Fruit fly (Drosophila melanogaster) whole organism, embryonic: ENCODE data around the gene Cyp28c1.

ENCODE experiments used
- Asciz ChIP-seq: fragments of 200-800 bp; sonication (Bioruptor generic); optimal IDR thresholded peaks from 2 replicates; lab custom pipeline; 2017; ENCODE audit warnings: missing biosample characterization, mild to moderate bottlenecking, missing genetic modification characterization, missing genetic modification reagents
- Blimp-1 ChIP-seq: fragments of 200-800 bp; sonication (Bioruptor generic); optimal IDR thresholded peaks from 3 replicates; lab custom pipeline; 2018; ENCODE audit warnings: missing biosample characterization, missing genetic modification characterization, mild to moderate bottlenecking, moderate library complexity, missing genetic modification reagents
- CG10654 ChIP-seq: fragments of 200-800 bp; sonication (Bioruptor generic); optimal IDR thresholded peaks from 2 replicates; lab custom pipeline; 2016; ENCODE audit warnings: missing biosample characterization, missing genetic modification characterization
- CG12659 ChIP-seq: fragments of 200-800 bp; sonication (Bioruptor generic); optimal IDR thresholded peaks from 3 replicates; lab custom pipeline; 2017; ENCODE audit warnings: mild to moderate bottlenecking, missing biosample characterization, missing genetic modification reagents, missing genetic modification characterization
- CG15479 ChIP-seq: fragments of 200-800 bp; sonication (Bioruptor generic); optimal IDR thresholded peaks from 3 replicates; lab custom pipeline; 2019; ENCODE audit warnings: missing biosample characterization, mild to moderate bottlenecking, missing genetic modification characterization, moderate library complexity
- CG15601 ChIP-seq: fragments of 200-800 bp; sonication (Bioruptor generic); optimal IDR thresholded peaks from 3 replicates; lab custom pipeline; 2019; ENCODE audit warnings: missing biosample characterization, mild to moderate bottlenecking, missing genetic modification characterization, moderate library complexity
- CG15696 ChIP-seq: fragments of 200-800 bp; sonication (Bioruptor generic); optimal IDR thresholded peaks from 2 replicates; lab custom pipeline; 2019; ENCODE audit warnings: missing biosample characterization, mild to moderate bottlenecking, missing genetic modification characterization, moderate library complexity
- CG17359 ChIP-seq: fragments of 200-800 bp; sonication (Bioruptor generic); optimal IDR thresholded peaks from 3 replicates; lab custom pipeline; 2018; ENCODE audit warnings: missing biosample characterization, mild to moderate bottlenecking, missing genetic modification characterization, moderate library complexity
- CG18262 ChIP-seq: fragments of 200-800 bp; optimal IDR thresholded peaks from 3 replicates; lab custom pipeline; 2019; ENCODE audit warnings: missing biosample characterization, mild to moderate bottlenecking, missing genetic modification characterization, moderate library complexity
- CG2875 ChIP-seq: fragments of 200-800 bp; sonication (Bioruptor generic); optimal IDR thresholded peaks from 2 replicates; lab custom pipeline; 2017; ENCODE audit warnings: missing biosample characterization, mild to moderate bottlenecking, missing genetic modification characterization, missing genetic modification reagents
- CG3163 ChIP-seq: fragments of 200-800 bp; sonication (Bioruptor generic); optimal IDR thresholded peaks from 3 replicates; lab custom pipeline; 2016; ENCODE audit warnings: missing biosample characterization, missing genetic modification characterization
- CG32767 ChIP-seq: fragments of 200-800 bp; sonication (Bioruptor generic); IDR thresholded peaks from 2 replicates; pipeline ENCODE4 v1.3.6; 2022; ENCODE audit warnings: missing biosample characterization, missing genetic modification characterization
- CG33213 ChIP-seq: fragments of 200-800 bp; sonication (Bioruptor generic); optimal IDR thresholded peaks from 3 replicates; lab custom pipeline; 2016; ENCODE audit warnings: missing biosample characterization, missing genetic modification characterization
- CG33557 ChIP-seq: fragments of 200-800 bp; sonication (Bioruptor generic); optimal IDR thresholded peaks from 2 replicates; lab custom pipeline; 2019; ENCODE audit warnings: missing biosample characterization, mild to moderate bottlenecking, missing genetic modification characterization, moderate library complexity
- CG3407 ChIP-seq: fragments of 200-800 bp; sonication (Bioruptor generic); optimal IDR thresholded peaks from 2 replicates; lab custom pipeline; 2018; ENCODE audit warnings: missing biosample characterization, mild to moderate bottlenecking, missing genetic modification characterization
- CG34376 ChIP-seq: fragments of 200-800 bp; sonication (Bioruptor generic); optimal IDR thresholded peaks from 2 replicates; lab custom pipeline; 2018; ENCODE audit warnings: missing biosample characterization, mild to moderate bottlenecking, missing genetic modification characterization
- CG6689 ChIP-seq: fragments of 200-800 bp; sonication (Bioruptor generic); IDR thresholded peaks from 2 replicates; pipeline ENCODE4 v1.3.6; 2022; ENCODE audit warnings: missing biosample characterization, missing genetic modification characterization
- CG6813 ChIP-seq: fragments of 200-800 bp; sonication (Bioruptor generic); optimal IDR thresholded peaks from 2 replicates; lab custom pipeline; 2017; ENCODE audit warnings: missing biosample characterization, missing genetic modification characterization, mild to moderate bottlenecking, moderate library complexity, missing genetic modification reagents
- CG8478 ChIP-seq: fragments of >200 bp; optimal IDR thresholded peaks from 2 replicates; lab custom pipeline; 2018
- CG8924 ChIP-seq: fragments of 200-800 bp; optimal IDR thresholded peaks from 3 replicates; lab custom pipeline; 2019; ENCODE audit warnings: missing biosample characterization, mild to moderate bottlenecking, missing genetic modification characterization, moderate library complexity
- CG9797 ChIP-seq: fragments of 200-800 bp; sonication (Bioruptor generic); optimal IDR thresholded peaks from 3 replicates; lab custom pipeline; 2018; ENCODE audit warnings: missing biosample characterization, mild to moderate bottlenecking, missing genetic modification characterization
- CG9932 ChIP-seq: fragments of 200-800 bp; sonication (Bioruptor generic); IDR thresholded peaks from 2 replicates; pipeline ENCODE4 v1.3.6; 2022; ENCODE audit warnings: missing biosample characterization, missing genetic modification characterization
- CHES-1-like ChIP-seq: fragments of 200-800 bp; sonication (Bioruptor generic); optimal IDR thresholded peaks from 2 replicates; lab custom pipeline; 2016; ENCODE audit warnings: missing biosample characterization, missing genetic modification characterization
- CrebB ChIP-seq: fragments of 200-800 bp; sonication (Bioruptor generic); optimal IDR thresholded peaks from 3 replicates; lab custom pipeline; 2018; ENCODE audit warnings: missing biosample characterization, mild to moderate bottlenecking, missing genetic modification characterization
- Drgx ChIP-seq: fragments of 200-800 bp; sonication (Bioruptor generic); IDR thresholded peaks from 2 replicates; pipeline ENCODE4 v1.3.6; 2022; ENCODE audit warnings: missing biosample characterization, missing genetic modification characterization
- Fer1 ChIP-seq: fragments of 200-800 bp; sonication (Bioruptor generic); optimal IDR thresholded peaks from 2 replicates; lab custom pipeline; 2017; ENCODE audit warnings: missing biosample characterization, mild to moderate bottlenecking, missing genetic modification characterization
- Gug ChIP-seq: fragments of 200-800 bp; sonication (Bioruptor generic); IDR thresholded peaks from 4 replicates; pipeline ENCODE4 v1.3.6; 2022; ENCODE audit warnings: missing biosample characterization, missing genetic modification characterization
- HLHmδ ChIP-seq: fragments of 200-800 bp; sonication (Bioruptor generic); optimal IDR thresholded peaks from 2 replicates; lab custom pipeline; 2018; ENCODE audit warnings: missing biosample characterization, mild to moderate bottlenecking, missing genetic modification characterization, moderate library complexity
- Hr51 ChIP-seq, 2 experiments: fragments of 200-800 bp; sonication (Bioruptor generic); optimal IDR thresholded peaks; 2 replicates in 1 of 2; 3 replicates in 1 of 2; lab custom pipeline; 2016 to 2018; ENCODE audit warnings: missing biosample characterization in 2 of 2, missing genetic modification characterization in 2 of 2, mild to moderate bottlenecking in 1 of 2, moderate library complexity in 1 of 2
- Med ChIP-seq: fragments of 200-800 bp; sonication (Bioruptor generic); peaks from one replicate; lab custom pipeline; 2016; ENCODE audit warnings: missing biosample characterization, missing genetic modification characterization, mild to moderate bottlenecking, inconsistent platforms, moderate library complexity
- NFAT ChIP-seq: fragments of 200-800 bp; sonication (Bioruptor generic); IDR thresholded peaks from 2 replicates; pipeline ENCODE4 v1.3.6; 2022; ENCODE audit warnings: missing biosample characterization, missing genetic modification characterization
- Sox102F ChIP-seq: fragments of 200-800 bp; sonication (Bioruptor generic); optimal IDR thresholded peaks from 2 replicates; lab custom pipeline; 2018; ENCODE audit warnings: missing biosample characterization, mild to moderate bottlenecking, missing genetic modification characterization, moderate library complexity
- Trl ChIP-seq, 3 experiments: fragments of >200 bp in 2 of 3; fragments of 200-800 bp in 1 of 3; sonication (Bioruptor generic) in 1 of 3; optimal IDR thresholded peaks; 2 replicates in 1 of 3; 3 replicates in 2 of 3; lab custom pipeline; 2016 to 2017; ENCODE audit warnings: missing biosample characterization in 1 of 3, missing genetic modification characterization in 1 of 3
- bsh ChIP-seq, 2 experiments: fragments of 200-800 bp; sonication (Bioruptor generic); optimal IDR thresholded peaks; 2 replicates each; lab custom pipeline; 2017 to 2018; ENCODE audit warnings: mild to moderate bottlenecking in 2 of 2, missing biosample characterization in 2 of 2, missing genetic modification characterization in 2 of 2, moderate library complexity in 1 of 2
- cato ChIP-seq: fragments of 200-800 bp; sonication (Bioruptor generic); optimal IDR thresholded peaks from 2 replicates; lab custom pipeline; 2016; ENCODE audit warnings: missing biosample characterization, missing genetic modification characterization, borderline replicate concordance
- chinmo ChIP-seq: fragments of 200-800 bp; sonication (Bioruptor generic); IDR thresholded peaks from 4 replicates; pipeline ENCODE4 v1.3.6; 2022; ENCODE audit warnings: missing biosample characterization, missing genetic modification characterization; ENCODE audit not compliant: partially characterized antibody
- dmrt11E ChIP-seq: fragments of 200-800 bp; sonication (Bioruptor generic); optimal IDR thresholded peaks from 3 replicates; lab custom pipeline; 2018; ENCODE audit warnings: missing biosample characterization, mild to moderate bottlenecking, missing genetic modification characterization, moderate library complexity
- esg ChIP-seq: fragments of 200-800 bp; sonication (Bioruptor generic); conservative IDR thresholded peaks from 2 replicates; pipeline ENCODE4 v1.3.6; 2022; ENCODE audit warnings: missing biosample characterization, missing genetic modification characterization
- hkb ChIP-seq, 2 experiments: fragments of 200-800 bp in 1 of 2; fragments of >200 bp in 1 of 2; sonication (Bioruptor generic) in 1 of 2; IDR thresholded peaks in 1 of 2; optimal IDR thresholded peaks in 1 of 2; 2 replicates each; pipeline versions ENCODE4 v1.3.6 to Lab custom; 2017 to 2022; ENCODE audit warnings: missing biosample characterization in 1 of 2, missing genetic modification characterization in 1 of 2
- kah ChIP-seq: fragments of 200-800 bp; sonication (Bioruptor generic); optimal IDR thresholded peaks from 2 replicates; lab custom pipeline; 2018; ENCODE audit warnings: missing biosample characterization, mild to moderate bottlenecking, missing genetic modification characterization
- kay ChIP-seq: fragments of 200-800 bp; sonication (Bioruptor generic); optimal IDR thresholded peaks from 2 replicates; lab custom pipeline; 2016; ENCODE audit warnings: missing biosample characterization, missing genetic modification characterization
- kni ChIP-seq: fragments of 200-800 bp; sonication (Bioruptor generic); optimal IDR thresholded peaks from 3 replicates; lab custom pipeline; 2017; ENCODE audit warnings: mild to moderate bottlenecking, missing biosample characterization, missing genetic modification reagents, missing genetic modification characterization
- nerfin-1 ChIP-seq: fragments of 200-800 bp; sonication (Bioruptor generic); optimal IDR thresholded peaks from 3 replicates; lab custom pipeline; 2019; ENCODE audit warnings: missing biosample characterization, mild to moderate bottlenecking, missing genetic modification characterization, moderate library complexity
- pfk ChIP-seq: fragments of 200-800 bp; sonication (Bioruptor generic); optimal IDR thresholded peaks from 2 replicates; lab custom pipeline; 2018; ENCODE audit warnings: missing biosample characterization, mild to moderate bottlenecking, missing genetic modification characterization, moderate library complexity
- ranshi ChIP-seq: fragments of 200-800 bp; sonication (Bioruptor generic); IDR thresholded peaks from 2 replicates; pipeline ENCODE4 v1.3.6; 2022; ENCODE audit warnings: missing biosample characterization, missing genetic modification characterization
- sens ChIP-seq: fragments of 200-800 bp; sonication (Bioruptor generic); peaks from one replicate; lab custom pipeline; 2016; ENCODE audit warnings: missing biosample characterization, missing genetic modification characterization
- sim ChIP-seq: fragments of 200-800 bp; sonication (Bioruptor generic); IDR thresholded peaks from 2 replicates; pipeline ENCODE4 v1.3.6; 2022; ENCODE audit warnings: missing biosample characterization, missing genetic modification characterization
- tap ChIP-seq: fragments of 200-800 bp; optimal IDR thresholded peaks from 3 replicates; lab custom pipeline; 2019; ENCODE audit warnings: missing biosample characterization, mild to moderate bottlenecking, missing genetic modification characterization, moderate library complexity
- wek ChIP-seq: fragments of 200-800 bp; sonication (Bioruptor generic); optimal IDR thresholded peaks from 3 replicates; lab custom pipeline; 2018; ENCODE audit warnings: missing biosample characterization, mild to moderate bottlenecking, missing genetic modification characterization, moderate library complexity

Gene Cyp28c1

dm6 chrX:11823003-11823402 is 16.4 kb upstream of the Cyp28c1 start (continued):
- peak; percentile 15 for TF ChIP-seq CG8924 (tag; lab: Kevin White, UChicago)
- no peak for TF ChIP-seq CG8478 (lab: Kevin White, UChicago)
- TF ChIP-seq CG15479 (GFP tag; lab: Kevin White, UChicago): peak; percentile 33
- peak; percentile 6; the same call in 1 of the 2 replicates for TF ChIP-seq ranshi
- TF ChIP-seq Sox102F (GFP tag; lab: Kevin White, UChicago): no peak
- no peak for TF ChIP-seq CG32767 (GFP tag; lab: Robert Waterston, UW)
- TF ChIP-seq NFAT (GFP tag; lab: Robert Waterston, UW): no peak
- peak; percentile 52 for TF ChIP-seq CG17359 (tag; lab: Kevin White, UChicago)
- TF ChIP-seq Drgx (GFP tag; lab: Robert Waterston, UW): peak; percentile 63
- no peak for TF ChIP-seq esg
- no peak for TF ChIP-seq kay (GFP tag; lab: Kevin White, UChicago)
- peak; percentile 4 for TF ChIP-seq CG34376
- peak; percentile 8 for TF ChIP-seq CG10654 (GFP tag; lab: Kevin White, UChicago)
- peak; percentile 32 for TF ChIP-seq CG18262
- TF ChIP-seq dmrt11E: peak; percentile 1
- peak; percentile 6 for TF ChIP-seq CG15696 (tag; lab: Kevin White, UChicago)
- peak; percentile 51 to 74 for TF ChIP-seq Trl (optimal IDR thresholded peaks at IDR 0.05; lab: Kevin White, UChicago)
- TF ChIP-seq Trl (GFP tag; optimal IDR thresholded peaks at IDR 0.05; lab: Kevin White, UChicago): peak; percentile 4
- TF ChIP-seq tap (tag; lab: Kevin White, UChicago): peak; percentile 41
- peak; percentile 61 for TF ChIP-seq CG2875 (GFP tag; lab: Kevin White, UChicago)
- peak; percentile 34 to 51 for TF ChIP-seq bsh (GFP tag; optimal IDR thresholded peaks at IDR 0.05; lab: Kevin White, UChicago)
- peak; percentile 24 for TF ChIP-seq kah (GFP tag; lab: Kevin White, UChicago)
- TF ChIP-seq chinmo (GFP tag; lab: Robert Waterston, UW): 0 out of 4 replicates have a peak, but pooled peaks have one; percentile 59
- no peak for TF ChIP-seq Blimp-1 (GFP tag; lab: Kevin White, UChicago)
- peak; percentile 27 for TF ChIP-seq nerfin-1 (tag; lab: Kevin White, UChicago)
- no peak for TF ChIP-seq hkb (optimal IDR thresholded peaks at IDR 0.05; lab: Kevin White, UChicago)
- TF ChIP-seq hkb (GFP tag; IDR thresholded peaks at IDR 0.05; lab: Robert Waterston, UW): peak; percentile 51
- TF ChIP-seq CG33213 (GFP tag; lab: Kevin White, UChicago): peak; percentile 10
- TF ChIP-seq CG3407: peak; percentile 55
- TF ChIP-seq Med: peak; percentile 88
- peak; percentile 68 for TF ChIP-seq HLHmδ
- peak; percentile 34 for TF ChIP-seq CG3163 (GFP tag; lab: Kevin White, UChicago)
- peak; percentile 33 for TF ChIP-seq CG33557 (GFP tag; lab: Kevin White, UChicago)
- peak; percentile 32 for TF ChIP-seq CrebB (tag; lab: Kevin White, UChicago)
- TF ChIP-seq CG12659 (GFP tag; lab: Kevin White, UChicago): no peak
- peak; percentile 70 for TF ChIP-seq Asciz (GFP tag; lab: Kevin White, UChicago)
- TF ChIP-seq cato (GFP tag; lab: Kevin White, UChicago): no peak
- TF ChIP-seq wek (GFP tag; lab: Kevin White, UChicago): peak; percentile 78
- no peak for TF ChIP-seq Hr51 (GFP tag; optimal IDR thresholded peaks at IDR 0.05; lab: Kevin White, UChicago)
- peak; percentile 55 for TF ChIP-seq CG6813 (GFP tag; lab: Kevin White, UChicago)
- no peak for TF ChIP-seq sim (GFP tag; lab: Robert Waterston, UW)
- peak; percentile 77 for TF ChIP-seq pfk (GFP tag; lab: Kevin White, UChicago)
- TF ChIP-seq CG15601 (tag; lab: Kevin White, UChicago): peak; percentile 61
- peak; percentile 57 for TF ChIP-seq kni (GFP tag; lab: Kevin White, UChicago)
- TF ChIP-seq Gug (GFP tag; lab: Robert Waterston, UW): no peak
- peak; percentile 75 for TF ChIP-seq sens
- TF ChIP-seq CG6689 (GFP tag; lab: Robert Waterston, UW): 0 out of 2 replicates have a peak, but pooled peaks have one; percentile 21
- TF ChIP-seq Fer1 (GFP tag; lab: Kevin White, UChicago): peak; percentile 22
- no peak for TF ChIP-seq CG9797 (GFP tag; lab: Kevin White, UChicago)
- no peak for TF ChIP-seq CHES-1-like (GFP tag; lab: Kevin White, UChicago)
- no peak for TF ChIP-seq CG9932
